Worm (Caenorhabditis elegans): Measurements from ENCODE around the gene oef-1.

ce11 chrIV:7549844-7550243, 1.6 kb downstream of the oef-1 start:
- TF ChIP-seq blmp-1 (tag; optimal IDR thresholded peaks at IDR 0.05) (no peak), elt-3 (tag; optimal IDR thresholded peaks at IDR 0.05) (no peak), lsy-2 (tag; optimal IDR thresholded peaks at IDR 0.05) (no peak), ceh-83 (GFP tag; optimal IDR thresholded peaks at IDR 0.05) (no peak), nhr-237 (tag; optimal IDR thresholded peaks at IDR 0.05) (no peak), M03D4.4 (tag; optimal IDR thresholded peaks at IDR 0.05) (no peak), unc-62 (GFP tag; optimal IDR thresholded peaks at IDR 0.05) (no peak), ztf-11 (tag; optimal IDR thresholded peaks at IDR 0.05) (no peak), mep-1 (tag; optimal IDR thresholded peaks at IDR 0.05) (no peak), ces-1 (GFP tag; optimal IDR thresholded peaks at IDR 0.05) (no peak), drap-1 (GFP tag; optimal IDR thresholded peaks at IDR 0.05) (no peak), ham-2 (GFP tag; optimal IDR thresholded peaks at IDR 0.05) (no peak), pha-4 (tag; optimal IDR thresholded peaks at IDR 0.05) (no peak), nhr-28 (tag; optimal IDR thresholded peaks at IDR 0.05) (no peak)

All from whole organism, mixed stage, embryonic.